Fruit fly (Drosophila melanogaster): Measurements from ENCODE around the gene Keap1.

The Keap1 gene

DNA sequence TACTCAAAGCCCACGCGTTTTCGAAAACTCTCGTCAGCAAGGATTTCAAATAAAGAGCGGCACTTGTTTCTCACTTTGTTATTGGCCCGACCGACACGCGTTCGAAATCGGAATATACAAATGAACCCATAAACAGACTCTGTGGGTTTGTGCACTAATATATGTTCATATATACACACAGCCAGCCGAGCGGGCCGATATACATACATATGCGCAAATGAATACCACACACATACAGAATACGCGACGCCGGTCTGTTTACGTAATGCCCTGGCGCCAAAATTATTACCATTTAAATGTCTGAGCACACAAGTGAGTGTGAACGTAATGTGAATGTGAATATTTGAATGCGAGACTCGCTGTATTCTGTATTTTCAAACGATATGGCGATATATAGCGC is 12.0 kb downstream of the Keap1 start (continued):
- TF ChIP-seq ac (GFP tag; optimal IDR thresholded peaks at IDR 0.05) (no peak), eve (GFP tag; optimal IDR thresholded peaks at IDR 0.05) (no peak), sug (tag; optimal IDR thresholded peaks at IDR 0.05) (peak; percentile 8), Fer2 (tag; optimal IDR thresholded peaks at IDR 0.05) (no peak), kah (GFP tag; optimal IDR thresholded peaks at IDR 0.05) (no peak), CG2678 (tag; optimal IDR thresholded peaks at IDR 0.05) (no peak), Oli (tag; optimal IDR thresholded peaks at IDR 0.05) (no peak), CG13624 (GFP tag; optimal IDR thresholded peaks at IDR 0.05) (no peak), CG2712 (tag; optimal IDR thresholded peaks at IDR 0.05) (no peak), CG17385 (GFP tag; optimal IDR thresholded peaks at IDR 0.05) (no peak), mld (GFP tag; IDR thresholded peaks at IDR 0.05; ENCODE audit: partially characterized antibody) (no peak), Xrp1 (GFP tag; IDR thresholded peaks at IDR 0.05) (no peak), sens (GFP tag) (no peak), grn (GFP tag; optimal IDR thresholded peaks at IDR 0.05) (no peak), Lpt (GFP tag; optimal IDR thresholded peaks at IDR 0.05) (no peak), CG12299 (tag; optimal IDR thresholded peaks at IDR 0.05) (no peak), HmgZ (tag; optimal IDR thresholded peaks at IDR 0.05) (no peak), cas (GFP tag; IDR thresholded peaks at IDR 0.05) (no peak), Pdp1 (GFP tag; optimal IDR thresholded peaks at IDR 0.05) (peak in 1 of 2 experiments; percentile 98), gro (GFP tag; optimal IDR thresholded peaks at IDR 0.05) (peak; percentile 51), CG13296 (GFP tag; optimal IDR thresholded peaks at IDR 0.05) (peak; percentile 8), Nf-YA (GFP tag; IDR thresholded peaks at IDR 0.05) (no peak), Dip3 (GFP tag; optimal IDR thresholded peaks at IDR 0.05) (no peak), Atf6 (GFP tag; IDR thresholded peaks at IDR 0.05) (no peak), bbx (GFP tag; IDR thresholded peaks at IDR 0.05; ENCODE audit: partially characterized antibody) (no peak), vvl (GFP tag; IDR thresholded peaks at IDR 0.05) (peak; percentile 58; the same call in 1 of the 2 replicates), BtbVII (GFP tag; optimal IDR thresholded peaks at IDR 0.05) (no peak), CG3726 (GFP tag; IDR thresholded peaks at IDR 0.05) (no peak), hkb (optimal IDR thresholded peaks at IDR 0.05) (no peak), hkb (GFP tag; IDR thresholded peaks at IDR 0.05) (no peak), Poxn (GFP tag; IDR thresholded peaks at IDR 0.05) (no peak), unc-4 (GFP tag; IDR thresholded peaks at IDR 0.05; ENCODE audit: partially characterized antibody) (0 out of 2 replicates have a peak, but pooled peaks have one; percentile 17), Dp (GFP tag; optimal IDR thresholded peaks at IDR 0.05) (peak; percentile 43), stwl (tag; optimal IDR thresholded peaks at IDR 0.05) (no peak), nau (GFP tag; optimal IDR thresholded peaks at IDR 0.05) (no peak), CG4424 (GFP tag; optimal IDR thresholded peaks at IDR 0.05) (no peak), al (GFP tag; IDR thresholded peaks at IDR 0.05) (no peak), wor (GFP tag; IDR thresholded peaks at IDR 0.05) (no peak), slbo (GFP tag; IDR thresholded peaks at IDR 0.05) (no peak), CG3281 (GFP tag; optimal IDR thresholded peaks at IDR 0.05) (no peak), Ssrp (tag; optimal IDR thresholded peaks at IDR 0.05) (no peak), cwo (GFP tag; optimal IDR thresholded peaks at IDR 0.05) (no peak), CG17829 (tag; optimal IDR thresholded peaks at IDR 0.05) (no peak), C15 (GFP tag; IDR thresholded peaks at IDR 0.05) (no peak), emc (GFP tag; optimal IDR thresholded peaks at IDR 0.05) (no peak), CG31441 (GFP tag; IDR thresholded peaks at IDR 0.05) (no peak), CG4730 (GFP tag; IDR thresholded peaks at IDR 0.05) (no peak), H15 (GFP tag; IDR thresholded peaks at IDR 0.05) (no peak), her (GFP tag; optimal IDR thresholded peaks at IDR 0.05) (no peak), Dref (GFP tag; IDR thresholded peaks at IDR 0.05) (no peak), Camta (GFP tag; optimal IDR thresholded peaks at IDR 0.05) (no peak), dmrt11E (tag; optimal IDR thresholded peaks at IDR 0.05) (no peak), Usf (GFP tag; optimal IDR thresholded peaks at IDR 0.05) (no peak)

Data from whole organism, embryonic.